Fruit fly (Drosophila melanogaster) whole organism, embryonic: ENCODE results near the gene CG12290.

Experiments
- Antp ChIP-seq: fragments of 200-800 bp; sonication (Bioruptor generic); optimal IDR thresholded peaks from 3 replicates; lab custom pipeline; 2016; ENCODE audit warnings: missing biosample characterization, missing genetic modification characterization
- CG12104 ChIP-seq: fragments of 200-800 bp; sonication (Bioruptor generic); optimal IDR thresholded peaks from 3 replicates; lab custom pipeline; 2016; ENCODE audit warnings: missing biosample characterization, missing genetic modification characterization
- CG13287 ChIP-seq: fragments of 200-800 bp; sonication (Bioruptor generic); IDR thresholded peaks from 2 replicates; pipeline ENCODE4 v1.3.6; 2022; ENCODE audit warnings: missing biosample characterization, missing genetic modification characterization; ENCODE audit not compliant: partially characterized antibody
- CG17385 ChIP-seq: fragments of 200-800 bp; sonication (Bioruptor generic); optimal IDR thresholded peaks from 3 replicates; lab custom pipeline; 2018; ENCODE audit warnings: missing biosample characterization, mild to moderate bottlenecking, missing genetic modification characterization
- CG30403 ChIP-seq: fragments of 200-800 bp; sonication (Bioruptor generic); optimal IDR thresholded peaks from 3 replicates; lab custom pipeline; 2016; ENCODE audit warnings: missing biosample characterization, missing genetic modification characterization
- CG34422 ChIP-seq: fragments of 200-800 bp; sonication (Bioruptor generic); IDR thresholded peaks from 3 replicates; pipeline ENCODE4 v1.3.6; 2022; ENCODE audit warnings: missing biosample characterization, missing genetic modification characterization
- NFAT ChIP-seq: fragments of 200-800 bp; sonication (Bioruptor generic); IDR thresholded peaks from 2 replicates; pipeline ENCODE4 v1.3.6; 2022; ENCODE audit warnings: missing biosample characterization, missing genetic modification characterization
- Stat92E ChIP-seq, 3 experiments: fragments of >200 bp in 2 of 3; fragments of 200-800 bp in 1 of 3; sonication (Bioruptor generic) in 1 of 3; optimal IDR thresholded peaks; 2 replicates each; lab custom pipeline; 2017 to 2019; ENCODE audit warnings: missing biosample characterization in 3 of 3, missing genetic modification characterization in 3 of 3, mild to moderate bottlenecking in 1 of 3, moderate library complexity in 1 of 3

- TF ChIP-seq Antp (GFP tag; lab: Kevin White, UChicago), result no peak
- no peak for TF ChIP-seq CG34422 (GFP tag; lab: Robert Waterston, UW)
- no peak for TF ChIP-seq NFAT
- TF ChIP-seq CG30403 (GFP tag; lab: Kevin White, UChicago), result no peak
- TF ChIP-seq CG17385 (GFP tag; lab: Kevin White, UChicago), result no peak
- TF ChIP-seq Stat92E (GFP tag; optimal IDR thresholded peaks at IDR 0.05; lab: Kevin White, UChicago), result no peak
- TF ChIP-seq CG12104, result no peak
- no peak for TF ChIP-seq CG13287
These were observed 17.9 kb downstream of the CG12290 start for dm6 chr3R:26247801-26248525.
